Worm (Caenorhabditis elegans): ENCODE data around the gene ttr-18.

The ttr-18 gene

ce11 chrII:11496767-11497166 is 10.2 kb upstream of the ttr-18 start, which contains the start of gene emc-5:
Gene emc-5, plus strand, starts transcription at chrII:11496780.
- TF ChIP-seq B0310.2 (tag; optimal IDR thresholded peaks at IDR 0.05) (no peak), ceh-36 (tag; optimal IDR thresholded peaks at IDR 0.05) (no peak), hmg-4 (GFP tag; optimal IDR thresholded peaks at IDR 0.05) (no peak), ama-1 (optimal IDR thresholded peaks at IDR 0.05) (no peak), aly-1 (tag; optimal IDR thresholded peaks at IDR 0.05) (no peak), sea-1 (GFP tag; conservative IDR thresholded peaks at IDR 0.05) (no peak), F13C5.2 (tag; optimal IDR thresholded peaks at IDR 0.05) (no peak), ceh-13 (GFP tag; optimal IDR thresholded peaks at IDR 0.05) (no peak), scrt-1 (GFP tag; IDR thresholded peaks at IDR 0.05) (no peak), pes-1 (GFP tag; IDR thresholded peaks at IDR 0.05) (no peak), ets-7 (tag; optimal IDR thresholded peaks at IDR 0.05) (no peak), tbx-37 (GFP tag; conservative IDR thresholded peaks at IDR 0.05) (no peak), tbx-11 (GFP tag; IDR thresholded peaks at IDR 0.05) (no peak), tra-4 (tag; optimal IDR thresholded peaks at IDR 0.05) (no peak), hnd-1 (tag; optimal IDR thresholded peaks at IDR 0.05) (no peak), hmbx-1 (tag; optimal IDR thresholded peaks at IDR 0.05) (no peak), flt-1 (GFP tag; IDR thresholded peaks at IDR 0.05) (no peak)

- TF ChIP-seq B0310.2 (tag; optimal IDR thresholded peaks at IDR 0.05) (no peak), tra-4 (tag; optimal IDR thresholded peaks at IDR 0.05) (no peak), ama-1 (optimal IDR thresholded peaks at IDR 0.05) (no peak), tbx-37 (GFP tag; conservative IDR thresholded peaks at IDR 0.05) (no peak), ceh-36 (tag; optimal IDR thresholded peaks at IDR 0.05) (no peak), hmbx-1 (tag; optimal IDR thresholded peaks at IDR 0.05) (no peak), scrt-1 (GFP tag; IDR thresholded peaks at IDR 0.05) (no peak), hmg-4 (GFP tag; optimal IDR thresholded peaks at IDR 0.05) (no peak), sea-1 (GFP tag; conservative IDR thresholded peaks at IDR 0.05) (no peak), aly-1 (tag; optimal IDR thresholded peaks at IDR 0.05) (no peak), ets-7 (tag; optimal IDR thresholded peaks at IDR 0.05) (no peak), ceh-13 (GFP tag; optimal IDR thresholded peaks at IDR 0.05) (no peak), tbx-11 (GFP tag; IDR thresholded peaks at IDR 0.05) (no peak), F13C5.2 (tag; optimal IDR thresholded peaks at IDR 0.05) (no peak), flt-1 (GFP tag; IDR thresholded peaks at IDR 0.05) (no peak), hnd-1 (tag; optimal IDR thresholded peaks at IDR 0.05) (no peak), pes-1 (GFP tag; IDR thresholded peaks at IDR 0.05) (no peak)
These were observed 9.3 kb upstream of the ttr-18 start for ce11 chrII:11495806-11496205.

DNA sequence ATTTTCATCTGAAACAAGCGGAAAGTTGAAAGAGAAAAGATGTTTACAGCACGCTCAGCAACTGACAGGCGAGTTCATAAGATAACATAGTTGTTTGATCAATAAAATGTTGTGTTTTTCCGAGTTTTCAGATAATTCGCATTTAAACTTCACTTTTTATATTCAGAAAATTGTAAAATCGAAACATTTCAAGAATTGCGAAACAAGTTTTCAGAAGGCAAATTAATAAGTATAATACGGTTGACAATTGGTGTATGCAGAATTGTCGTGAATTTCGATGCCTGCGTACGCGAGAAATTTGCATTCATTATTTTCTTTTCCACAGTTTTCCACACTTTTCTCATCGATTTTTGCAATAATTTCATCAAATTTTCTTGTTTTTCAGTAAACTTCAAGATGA is 8.8 kb upstream of the ttr-18 start, which contains the start of the genes ooc-3 and B0334.4:
Gene ooc-3, minus strand, starts transcription at position 15 of the 400 bp plus-strand sequence.
Gene B0334.4, plus strand, starts transcription at position 386 of the 400 bp plus-strand sequence.
- no peak for TF ChIP-seq F13C5.2 (tag; optimal IDR thresholded peaks at IDR 0.05)
- no peak for TF ChIP-seq sea-1 (GFP tag; conservative IDR thresholded peaks at IDR 0.05)
- no peak for TF ChIP-seq ceh-36 (tag; optimal IDR thresholded peaks at IDR 0.05)
- no peak for TF ChIP-seq tra-4 (tag; optimal IDR thresholded peaks at IDR 0.05)
- no peak for TF ChIP-seq tbx-11 (GFP tag; IDR thresholded peaks at IDR 0.05)
- no peak for TF ChIP-seq hnd-1 (tag; optimal IDR thresholded peaks at IDR 0.05)
- no peak for TF ChIP-seq ceh-13 (GFP tag; optimal IDR thresholded peaks at IDR 0.05)
- TF ChIP-seq tbx-37 (GFP tag; conservative IDR thresholded peaks at IDR 0.05): no peak
- no peak for TF ChIP-seq hmg-4 (GFP tag; optimal IDR thresholded peaks at IDR 0.05)
- no peak for TF ChIP-seq flt-1 (GFP tag; IDR thresholded peaks at IDR 0.05)
- no peak for TF ChIP-seq ets-7 (tag; optimal IDR thresholded peaks at IDR 0.05)
- no peak for TF ChIP-seq aly-1 (tag; optimal IDR thresholded peaks at IDR 0.05)
- TF ChIP-seq ama-1 (optimal IDR thresholded peaks at IDR 0.05): no peak
- TF ChIP-seq scrt-1 (GFP tag; IDR thresholded peaks at IDR 0.05): no peak
- TF ChIP-seq hmbx-1 (tag; optimal IDR thresholded peaks at IDR 0.05): no peak
- no peak for TF ChIP-seq pes-1 (GFP tag; IDR thresholded peaks at IDR 0.05)
- no peak for TF ChIP-seq B0310.2 (tag; optimal IDR thresholded peaks at IDR 0.05)

DNA sequence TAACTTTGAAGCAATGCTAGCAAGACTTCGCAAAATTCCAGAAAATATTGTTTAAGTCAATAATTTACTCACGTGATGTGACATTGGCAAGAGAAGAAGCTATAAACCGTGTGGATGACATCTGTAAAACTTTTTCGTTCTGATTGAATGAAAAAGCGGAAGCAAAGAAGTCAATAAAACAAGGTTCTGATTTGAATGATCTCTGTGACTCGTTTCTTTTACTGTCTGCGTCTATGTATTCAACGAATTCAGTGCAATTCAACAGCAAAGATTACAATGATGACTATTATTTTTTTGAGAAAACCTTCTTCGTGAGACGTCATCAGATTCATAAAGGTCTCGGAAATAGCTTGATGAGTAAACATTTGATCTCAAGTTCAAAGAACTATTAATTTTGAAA is 6.3 kb upstream of the ttr-18 start, which contains the start of gene hacl-1:
Gene hacl-1, minus strand, starts transcription at position 121 of the 400 bp plus-strand sequence.
- TF ChIP-seq hnd-1 (tag; optimal IDR thresholded peaks at IDR 0.05): no peak
- TF ChIP-seq F13C5.2 (tag; optimal IDR thresholded peaks at IDR 0.05): no peak
- no peak for TF ChIP-seq ets-7 (tag; optimal IDR thresholded peaks at IDR 0.05)
- no peak for TF ChIP-seq tbx-11 (GFP tag; IDR thresholded peaks at IDR 0.05)
- no peak for TF ChIP-seq hmbx-1 (tag; optimal IDR thresholded peaks at IDR 0.05)
- TF ChIP-seq ceh-36 (tag; optimal IDR thresholded peaks at IDR 0.05): no peak
- TF ChIP-seq scrt-1 (GFP tag; IDR thresholded peaks at IDR 0.05): no peak
- TF ChIP-seq hmg-4 (GFP tag; optimal IDR thresholded peaks at IDR 0.05): no peak
- TF ChIP-seq ama-1 (optimal IDR thresholded peaks at IDR 0.05): no peak
- TF ChIP-seq ceh-13 (GFP tag; optimal IDR thresholded peaks at IDR 0.05): no peak
- no peak for TF ChIP-seq tra-4 (tag; optimal IDR thresholded peaks at IDR 0.05)
- TF ChIP-seq tbx-37 (GFP tag; conservative IDR thresholded peaks at IDR 0.05): no peak
- TF ChIP-seq aly-1 (tag; optimal IDR thresholded peaks at IDR 0.05): no peak
- no peak for TF ChIP-seq flt-1 (GFP tag; IDR thresholded peaks at IDR 0.05)
- no peak for TF ChIP-seq B0310.2 (tag; optimal IDR thresholded peaks at IDR 0.05)
- no peak for TF ChIP-seq sea-1 (GFP tag; conservative IDR thresholded peaks at IDR 0.05)
- no peak for TF ChIP-seq pes-1 (GFP tag; IDR thresholded peaks at IDR 0.05)

DNA sequence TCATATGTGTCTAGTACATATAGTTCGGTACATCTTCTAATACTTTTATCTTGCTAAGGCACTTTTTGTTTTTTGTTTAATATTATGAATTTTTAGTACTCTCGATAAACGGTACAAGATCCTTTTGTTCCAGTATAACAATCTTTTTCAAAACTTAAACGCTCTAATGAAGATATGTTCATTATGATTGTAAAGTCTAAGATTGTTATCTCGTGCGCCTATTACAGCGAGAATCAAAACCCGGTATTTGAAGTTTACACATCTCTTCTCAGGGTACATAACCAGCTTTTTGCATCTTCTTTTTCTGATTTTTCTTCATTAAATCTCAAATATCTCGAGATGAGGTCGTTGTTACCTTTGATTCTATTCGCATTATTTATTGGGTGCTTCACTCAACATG is 1.5 kb upstream of the ttr-18 start, which contains the start of gene B0334.13:
Gene B0334.13, plus strand, starts transcription at position 301 of the 400 bp plus-strand sequence.
- TF ChIP-seq tra-4 (tag; optimal IDR thresholded peaks at IDR 0.05): no peak
- TF ChIP-seq sea-1 (GFP tag; conservative IDR thresholded peaks at IDR 0.05): no peak
- TF ChIP-seq ama-1 (optimal IDR thresholded peaks at IDR 0.05): no peak
- no peak for TF ChIP-seq pes-1 (GFP tag; IDR thresholded peaks at IDR 0.05)
- TF ChIP-seq hnd-1 (tag; optimal IDR thresholded peaks at IDR 0.05): no peak
- no peak for TF ChIP-seq tbx-11 (GFP tag; IDR thresholded peaks at IDR 0.05)
- no peak for TF ChIP-seq ceh-36 (tag; optimal IDR thresholded peaks at IDR 0.05)
- TF ChIP-seq hmg-4 (GFP tag; optimal IDR thresholded peaks at IDR 0.05): no peak
- TF ChIP-seq ets-7 (tag; optimal IDR thresholded peaks at IDR 0.05): no peak
- no peak for TF ChIP-seq F13C5.2 (tag; optimal IDR thresholded peaks at IDR 0.05)
- TF ChIP-seq hmbx-1 (tag; optimal IDR thresholded peaks at IDR 0.05): no peak
- TF ChIP-seq scrt-1 (GFP tag; IDR thresholded peaks at IDR 0.05): no peak
- no peak for TF ChIP-seq tbx-37 (GFP tag; conservative IDR thresholded peaks at IDR 0.05)
- TF ChIP-seq flt-1 (GFP tag; IDR thresholded peaks at IDR 0.05): no peak
- no peak for TF ChIP-seq B0310.2 (tag; optimal IDR thresholded peaks at IDR 0.05)
- TF ChIP-seq aly-1 (tag; optimal IDR thresholded peaks at IDR 0.05): no peak
- TF ChIP-seq ceh-13 (GFP tag; optimal IDR thresholded peaks at IDR 0.05): no peak

- TF ChIP-seq ama-1 (optimal IDR thresholded peaks at IDR 0.05): no peak
- no peak for TF ChIP-seq scrt-1 (GFP tag; IDR thresholded peaks at IDR 0.05)
- TF ChIP-seq ceh-13 (GFP tag; optimal IDR thresholded peaks at IDR 0.05): no peak
- TF ChIP-seq hmbx-1 (tag; optimal IDR thresholded peaks at IDR 0.05): no peak
- no peak for TF ChIP-seq tbx-37 (GFP tag; conservative IDR thresholded peaks at IDR 0.05)
- no peak for TF ChIP-seq ets-7 (tag; optimal IDR thresholded peaks at IDR 0.05)
- TF ChIP-seq hmg-4 (GFP tag; optimal IDR thresholded peaks at IDR 0.05): no peak
- TF ChIP-seq tbx-11 (GFP tag; IDR thresholded peaks at IDR 0.05): no peak
- no peak for TF ChIP-seq aly-1 (tag; optimal IDR thresholded peaks at IDR 0.05)
- no peak for TF ChIP-seq hnd-1 (tag; optimal IDR thresholded peaks at IDR 0.05)
- no peak for TF ChIP-seq F13C5.2 (tag; optimal IDR thresholded peaks at IDR 0.05)
- no peak for TF ChIP-seq tra-4 (tag; optimal IDR thresholded peaks at IDR 0.05)
- no peak for TF ChIP-seq ceh-36 (tag; optimal IDR thresholded peaks at IDR 0.05)
- TF ChIP-seq pes-1 (GFP tag; IDR thresholded peaks at IDR 0.05): no peak
- TF ChIP-seq flt-1 (GFP tag; IDR thresholded peaks at IDR 0.05): no peak
- no peak for TF ChIP-seq B0310.2 (tag; optimal IDR thresholded peaks at IDR 0.05)
- no peak for TF ChIP-seq sea-1 (GFP tag; conservative IDR thresholded peaks at IDR 0.05)
These were observed 1.3 kb downstream of the ttr-18 start, which contains the start of gene twk-5 for ce11 chrII:11485200-11485599. Gene twk-5, minus strand, starts transcription at chrII:11485300.
